Worm (Caenorhabditis elegans) whole organism, young adult: Measurements from ENCODE around the gene dhrr-1.
"Not testable (repeated sequence)": the region's sequence is repeated elsewhere in the genome, so short reads cannot be mapped to it uniquely, and the experiment has no call there.

ENCODE experiments used
- B0019.2 ChIP-seq: fragments of 200-800 bp; sonication (Bioruptor generic); conservative IDR thresholded peaks from 2 replicates; pipeline ENCODE4 v1.3.6; 2022; ENCODE audit warnings: missing genetic modification reagents, missing genetic modification characterization, missing compliant biosample characterization
- D2030.7 ChIP-seq: fragments of 200-800 bp; sonication (Bioruptor generic); IDR thresholded peaks from 2 replicates; pipeline ENCODE4 v1.3.6; 2022; ENCODE audit warnings: missing genetic modification reagents, missing genetic modification characterization, missing compliant biosample characterization
- F23B12.7 ChIP-seq: sonication (generic microtip); optimal IDR thresholded peaks from 2 replicates; lab custom pipeline; 2017; ENCODE audit warnings: missing genetic modification characterization, mild to moderate bottlenecking, missing compliant biosample characterization, antibody characterized with exemption, moderate library complexity; ENCODE audit not compliant: insufficient read depth
- F33H1.4 ChIP-seq: fragments of 200-800 bp; sonication (Bioruptor generic); IDR thresholded peaks from 2 replicates; pipeline ENCODE4 v1.3.6; 2022; ENCODE audit warnings: missing genetic modification reagents, missing genetic modification characterization, missing compliant biosample characterization
- T26A5.8 ChIP-seq: sonication (generic microtip); optimal IDR thresholded peaks from 2 replicates; lab custom pipeline; 2016; ENCODE audit warnings: missing genetic modification characterization, missing compliant biosample characterization
- Y53G8AR.9 ChIP-seq: fragments of 200-800 bp; sonication (Bioruptor generic); conservative IDR thresholded peaks from 2 replicates; pipeline ENCODE4 v1.3.6; 2022; ENCODE audit warnings: missing genetic modification reagents, missing genetic modification characterization, missing compliant biosample characterization
- Y56A3A.18 ChIP-seq: fragments of 200-800 bp; sonication (Bioruptor generic); IDR thresholded peaks from 2 replicates; pipeline ENCODE4 v1.3.6; 2022; ENCODE audit warnings: missing genetic modification reagents, missing genetic modification characterization, missing compliant biosample characterization
- Y79H2A.3 ChIP-seq: fragments of 200-800 bp; sonication (Bioruptor generic); conservative IDR thresholded peaks from 2 replicates; pipeline ENCODE4 v1.3.6; 2022; ENCODE audit warnings: missing genetic modification reagents, missing genetic modification characterization, missing compliant biosample characterization
- Y95B8A.8 ChIP-seq: fragments of 200-800 bp; sonication (Bioruptor generic); IDR thresholded peaks from 2 replicates; pipeline ENCODE4 v1.3.6; 2022; ENCODE audit warnings: missing genetic modification reagents, missing genetic modification characterization, missing compliant biosample characterization
- aptf-2 ChIP-seq: fragments of 200-800 bp; sonication (Bioruptor generic); conservative IDR thresholded peaks from 2 replicates; pipeline ENCODE4 v1.3.6; 2022; ENCODE audit warnings: missing genetic modification reagents, missing genetic modification characterization, missing compliant biosample characterization
- aptf-3 ChIP-seq: fragments of 200-800 bp; sonication (Bioruptor generic); IDR thresholded peaks from 2 replicates; pipeline ENCODE4 v1.3.6; 2022; ENCODE audit warnings: missing genetic modification characterization, missing compliant biosample characterization
- athp-1 ChIP-seq: sonication (generic microtip); optimal IDR thresholded peaks from 2 replicates; lab custom pipeline; 2017; ENCODE audit warnings: mild to moderate bottlenecking, missing genetic modification characterization, missing compliant biosample characterization
- attf-3 ChIP-seq: fragments of 200-800 bp; sonication (Bioruptor generic); conservative IDR thresholded peaks from 2 replicates; pipeline ENCODE4 v1.3.6; 2022; ENCODE audit warnings: missing genetic modification reagents, missing genetic modification characterization, missing compliant biosample characterization
- attf-6 ChIP-seq: fragments of 200-800 bp; sonication (Bioruptor generic); IDR thresholded peaks from 2 replicates; pipeline ENCODE4 v1.3.6; 2022; ENCODE audit warnings: missing genetic modification reagents, missing genetic modification characterization, missing compliant biosample characterization
- bed-2 ChIP-seq: fragments of 200-800 bp; sonication (Bioruptor generic); IDR thresholded peaks from 2 replicates; pipeline ENCODE4 v1.3.6; 2022; ENCODE audit warnings: missing genetic modification reagents, missing genetic modification characterization, missing compliant biosample characterization
- ccch-3 ChIP-seq: fragments of 200-800 bp; sonication (Bioruptor generic); optimal IDR thresholded peaks from 2 replicates; lab custom pipeline; 2018; ENCODE audit warnings: mild to moderate bottlenecking, missing genetic modification characterization, missing compliant biosample characterization
- cebp-1 ChIP-seq, 2 experiments: fragments of 200-800 bp in 1 of 2; sonication (Bioruptor generic) in 1 of 2; sonication (generic microtip) in 1 of 2; IDR thresholded peaks in 1 of 2; optimal IDR thresholded peaks in 1 of 2; 2 replicates each; pipeline versions ENCODE4 v1.3.6 to Lab custom; 2017 to 2022; ENCODE audit warnings: missing compliant biosample characterization in 2 of 2, missing genetic modification characterization in 2 of 2, mild to moderate bottlenecking in 1 of 2, missing genetic modification reagents in 1 of 2, moderate library complexity in 1 of 2
- ceh-100 ChIP-seq: fragments of 200-800 bp; sonication (Bioruptor generic); IDR thresholded peaks from 2 replicates; pipeline ENCODE4 v1.3.6; 2022; ENCODE audit warnings: missing genetic modification reagents, missing genetic modification characterization, missing compliant biosample characterization
- ceh-79 ChIP-seq: sonication (generic microtip); optimal IDR thresholded peaks from 2 replicates; lab custom pipeline; 2017; ENCODE audit warnings: mild to moderate bottlenecking, missing genetic modification characterization, missing compliant biosample characterization
- dox-1 ChIP-seq: fragments of 200-800 bp; sonication (Bioruptor generic); IDR thresholded peaks from 2 replicates; pipeline ENCODE4 v1.3.6; 2022; ENCODE audit warnings: missing genetic modification reagents, missing genetic modification characterization, missing compliant biosample characterization
- ekl-4 ChIP-seq: fragments of 200-800 bp; sonication (Bioruptor generic); IDR thresholded peaks from 2 replicates; pipeline ENCODE4 v1.3.6; 2022; ENCODE audit warnings: missing genetic modification reagents, missing genetic modification characterization, missing compliant biosample characterization
- ets-4 ChIP-seq: fragments of 200-800 bp; sonication (Bioruptor generic); optimal IDR thresholded peaks from 2 replicates; lab custom pipeline; 2018; ENCODE audit warnings: mild to moderate bottlenecking, missing genetic modification characterization, missing compliant biosample characterization
- fkh-3 ChIP-seq: sonication (generic microtip); optimal IDR thresholded peaks from 2 replicates; lab custom pipeline; 2016; ENCODE audit warnings: mild to moderate bottlenecking, missing genetic modification characterization, missing compliant biosample characterization
- hmg-1.2 ChIP-seq: fragments of 200-800 bp; sonication (Bioruptor generic); IDR thresholded peaks from 2 replicates; pipeline ENCODE4 v1.3.6; 2022; ENCODE audit warnings: missing genetic modification reagents, missing genetic modification characterization, missing compliant biosample characterization
- hrde-1 ChIP-seq: sonication (generic microtip); optimal IDR thresholded peaks from 2 replicates; lab custom pipeline; 2016; ENCODE audit warnings: missing genetic modification characterization, mild to moderate bottlenecking, missing compliant biosample characterization, moderate library complexity, missing genotype, missing genetic modification reagents, borderline replicate concordance
- hsf-1 ChIP-seq: fragments of 200-800 bp; sonication (Bioruptor generic); IDR thresholded peaks from 2 replicates; pipeline ENCODE4 v1.3.6; 2022; ENCODE audit warnings: missing genetic modification reagents, missing genetic modification characterization, missing compliant biosample characterization
- let-526 ChIP-seq: fragments of 200-800 bp; sonication (Bioruptor generic); IDR thresholded peaks from 2 replicates; pipeline ENCODE4 v1.3.6; 2022; ENCODE audit warnings: missing genetic modification reagents, missing genetic modification characterization, missing compliant biosample characterization
- let-607 ChIP-seq, 2 experiments: fragments of 200-800 bp in 1 of 2; sonication (Bioruptor generic) in 1 of 2; sonication (generic microtip) in 1 of 2; optimal IDR thresholded peaks; 2 replicates each; lab custom pipeline; 2016 to 2018; ENCODE audit warnings: mild to moderate bottlenecking in 2 of 2, missing compliant biosample characterization in 2 of 2, missing genetic modification characterization in 2 of 2, moderate library complexity in 2 of 2, missing genotype in 1 of 2
- lin-54 ChIP-seq: fragments of 200-800 bp; sonication (Bioruptor generic); optimal IDR thresholded peaks from 2 replicates; lab custom pipeline; 2018; ENCODE audit warnings: mild to moderate bottlenecking, missing genetic modification characterization, missing compliant biosample characterization
- madf-3 ChIP-seq: fragments of 200-800 bp; sonication (Bioruptor generic); IDR thresholded peaks from 2 replicates; pipeline ENCODE4 v1.3.6; 2022; ENCODE audit warnings: missing genetic modification reagents, missing genetic modification characterization, missing compliant biosample characterization
- madf-6 ChIP-seq: fragments of 200-800 bp; sonication (Bioruptor generic); IDR thresholded peaks from 2 replicates; pipeline ENCODE4 v1.3.6; 2022; ENCODE audit warnings: missing genetic modification reagents, missing genetic modification characterization, missing compliant biosample characterization
- madf-8 ChIP-seq: fragments of 200-800 bp; sonication (Bioruptor generic); conservative IDR thresholded peaks from 2 replicates; pipeline ENCODE4 v1.3.6; 2022; ENCODE audit warnings: missing genetic modification reagents, missing genetic modification characterization, missing compliant biosample characterization
- mel-28 ChIP-seq: sonication (generic microtip); optimal IDR thresholded peaks from 2 replicates; lab custom pipeline; 2016; ENCODE audit warnings: borderline replicate concordance, mild to moderate bottlenecking, missing genetic modification characterization, missing compliant biosample characterization
- mes-4 ChIP-seq: sonication (generic microtip); optimal IDR thresholded peaks from 2 replicates; lab custom pipeline; 2016; ENCODE audit warnings: missing genotype, missing genetic modification characterization, missing compliant biosample characterization
- repo-1 ChIP-seq: sonication (generic microtip); optimal IDR thresholded peaks from 2 replicates; lab custom pipeline; 2017; ENCODE audit warnings: mild to moderate bottlenecking, missing genetic modification characterization, missing compliant biosample characterization
- sea-2 ChIP-seq: fragments of 200-800 bp; sonication (Bioruptor generic); IDR thresholded peaks from 2 replicates; pipeline ENCODE4 v1.3.6; 2022; ENCODE audit warnings: missing genetic modification characterization, missing compliant biosample characterization
- snpc-3.4 ChIP-seq: sonication (generic microtip); optimal IDR thresholded peaks from 2 replicates; lab custom pipeline; 2017; ENCODE audit warnings: missing genetic modification characterization, mild to moderate bottlenecking, missing compliant biosample characterization, antibody characterized with exemption, moderate library complexity, missing genotype, missing genetic modification reagents
- snpc-4 ChIP-seq, 5 experiments: fragments of 150-350 bp in 1 of 5; sonication (generic microtip) in 4 of 5; optimal IDR thresholded peaks; 2 replicates each; lab custom pipeline; 2014 to 2018; ENCODE audit warnings: missing genetic modification characterization in 5 of 5, missing biosample characterization in 3 of 5, antibody characterized with exemption in 2 of 5, mild to moderate bottlenecking in 2 of 5, missing compliant biosample characterization in 2 of 5, missing genotype in 2 of 5, moderate library complexity in 2 of 5, missing genetic modification reagents in 1 of 5
- ztf-6 ChIP-seq: fragments of 200-800 bp; sonication (Bioruptor generic); IDR thresholded peaks from 2 replicates; pipeline ENCODE4 v1.3.6; 2022; ENCODE audit warnings: missing genetic modification reagents, missing genetic modification characterization, missing compliant biosample characterization

Gene dhrr-1

ce11 chrIII:8944357-8944756 is at the start of gene dhrr-1:
Gene dhrr-1 (plus strand): TSS chrIII:8944657.
- no peak for TF ChIP-seq madf-3 (GFP tag; lab: Robert Waterston, UW)
- TF ChIP-seq dox-1, result no peak
- TF ChIP-seq attf-6 (GFP tag; lab: Robert Waterston, UW), result no peak

DNA sequence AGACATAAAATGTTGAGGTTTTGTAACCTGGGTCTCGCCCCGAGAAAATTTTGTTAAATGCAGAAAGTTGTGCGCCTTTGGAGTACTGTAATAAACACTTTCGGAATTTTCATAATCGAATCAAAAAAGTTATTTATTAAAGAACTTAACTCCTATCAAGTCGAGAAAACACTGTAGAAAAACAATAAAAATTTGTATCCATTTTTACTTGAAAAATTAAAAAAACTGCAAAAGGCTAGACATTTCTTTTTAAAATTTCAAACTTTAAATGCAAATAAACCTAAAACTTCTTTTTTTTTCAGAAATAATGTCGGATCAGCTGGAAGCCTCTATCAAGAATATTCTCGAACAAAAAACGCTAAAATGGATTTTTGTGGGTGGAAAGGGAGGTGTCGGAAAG is 49.7 kb upstream of the dhrr-1 start, which contains the start of gene asna-1:
Gene asna-1, plus strand, starts transcription at position 301 of the 400 bp plus-strand sequence.
- TF ChIP-seq Y95B8A.8 (GFP tag; lab: Robert Waterston, UW) (no peak), Y53G8AR.9 (GFP tag; lab: Robert Waterston, UW) (no peak), let-526 (GFP tag; lab: Robert Waterston, UW) (no peak), ztf-6 (GFP tag; lab: Robert Waterston, UW) (no peak), mel-28 (tag; lab: Kevin White, UChicago) (no peak), ccch-3 (GFP tag; lab: Kevin White, UChicago) (no peak), ceh-79 (tag; lab: Kevin White, UChicago) (no peak), madf-3 (GFP tag; lab: Robert Waterston, UW) (no peak), aptf-2 (GFP tag; lab: Robert Waterston, UW) (no peak), repo-1 (tag; lab: Kevin White, UChicago) (no peak), bed-2 (GFP tag; lab: Robert Waterston, UW) (no peak)

DNA sequence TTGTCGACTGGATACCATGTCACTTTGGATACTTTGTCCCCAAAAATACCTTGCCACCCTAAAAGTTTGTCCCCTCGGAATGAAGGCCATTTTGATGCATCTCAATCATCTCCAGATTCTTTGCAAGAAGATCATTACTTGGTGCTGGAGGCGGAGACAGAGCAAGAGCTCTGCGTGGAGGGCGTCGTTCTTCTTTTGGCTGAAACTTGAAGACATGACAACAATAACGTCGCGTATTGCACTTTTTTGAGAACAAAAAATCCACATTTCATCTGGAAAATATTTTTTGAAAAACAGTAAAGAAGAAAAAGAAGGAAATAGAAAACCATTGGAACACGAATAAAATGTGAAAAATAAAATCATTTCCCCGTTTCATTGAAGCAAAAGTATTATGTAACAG is 46.2 kb upstream of the dhrr-1 start:
- 0 out of 2 replicates have a peak, but pooled peaks have one; percentile 54 for TF ChIP-seq aptf-3
- peak; percentile 38; the same call in 1 of the 2 replicates for TF ChIP-seq Y56A3A.18 (GFP tag; lab: Robert Waterston, UW)
- 0 out of 2 replicates have a peak, but pooled peaks have one; percentile 48 for TF ChIP-seq hsf-1 (GFP tag; lab: Robert Waterston, UW)
- TF ChIP-seq attf-6 (GFP tag; lab: Robert Waterston, UW), result 0 out of 2 replicates have a peak, but pooled peaks have one; percentile 23
- TF ChIP-seq Y79H2A.3 (GFP tag; lab: Robert Waterston, UW), result peak; percentile 96
- TF ChIP-seq madf-6 (GFP tag; lab: Robert Waterston, UW), result peak; percentile 70
- peak; percentile 47; the same call in 1 of the 2 replicates for TF ChIP-seq B0019.2
- TF ChIP-seq cebp-1 (GFP tag; IDR thresholded peaks at IDR 0.05; lab: Robert Waterston, UW), result not testable (repeated sequence)
- TF ChIP-seq cebp-1 (tag; optimal IDR thresholded peaks at IDR 0.05; lab: Kevin White, UChicago), result peak; percentile 15
- TF ChIP-seq ceh-79 (tag; lab: Kevin White, UChicago), result peak; percentile 40
- peak; percentile 35 for TF ChIP-seq hrde-1 (tag; lab: Kevin White, UChicago)
- TF ChIP-seq Y95B8A.8 (GFP tag; lab: Robert Waterston, UW), result peak; percentile 48; the same call in 1 of the 2 replicates
- TF ChIP-seq F33H1.4 (GFP tag; lab: Robert Waterston, UW), result peak; percentile 34; the same call in 1 of the 2 replicates

ce11 chrIII:8899767-8900166 is 44.7 kb upstream of the dhrr-1 start:
- no peak for TF ChIP-seq ets-4 (GFP tag; lab: Kevin White, UChicago)
- TF ChIP-seq snpc-4 (GFP tag; optimal IDR thresholded peaks at IDR 0.05; lab: Kevin White, UChicago), result no peak
- TF ChIP-seq snpc-4 (tag; optimal IDR thresholded peaks at IDR 0.05; lab: Kevin White, UChicago), result peak in 1 of 4 experiments; percentile 19
- peak; percentile 56; the same call in 1 of the 2 replicates for TF ChIP-seq D2030.7 (GFP tag; lab: Robert Waterston, UW)
- no peak for TF ChIP-seq mes-4 (tag; lab: Kevin White, UChicago)
- no peak for TF ChIP-seq let-607 (tag; optimal IDR thresholded peaks at IDR 0.05; lab: Kevin White, UChicago)
- TF ChIP-seq ccch-3 (GFP tag; lab: Kevin White, UChicago), result no peak
- no peak for TF ChIP-seq ceh-100
- TF ChIP-seq attf-3, result peak; percentile 77
- no peak for TF ChIP-seq ekl-4 (GFP tag; lab: Robert Waterston, UW)
- TF ChIP-seq madf-6 (GFP tag; lab: Robert Waterston, UW), result peak; percentile 86
- TF ChIP-seq fkh-3 (tag; lab: Kevin White, UChicago), result no peak
- peak; percentile 62 for TF ChIP-seq lin-54
- TF ChIP-seq repo-1 (tag; lab: Kevin White, UChicago), result no peak
- peak; percentile 76 for TF ChIP-seq madf-8
- no peak for TF ChIP-seq Y53G8AR.9 (GFP tag; lab: Robert Waterston, UW)
- no peak for TF ChIP-seq mel-28 (tag; lab: Kevin White, UChicago)
- peak; percentile 48 for TF ChIP-seq dox-1
- peak; percentile 78 for TF ChIP-seq snpc-3.4 (tag; lab: Kevin White, UChicago)
- peak; percentile 33 for TF ChIP-seq athp-1
- no peak for TF ChIP-seq sea-2 (GFP tag; lab: Robert Waterston, UW)
- TF ChIP-seq F23B12.7 (tag; lab: Kevin White, UChicago), result peak; percentile 23
- peak; percentile 11; the same call in 1 of the 2 replicates for TF ChIP-seq hmg-1.2 (GFP tag; lab: Robert Waterston, UW)
- TF ChIP-seq F33H1.4 (GFP tag; lab: Robert Waterston, UW), result peak; percentile 91
- no peak for TF ChIP-seq T26A5.8 (tag; lab: Kevin White, UChicago)
